Worm (Caenorhabditis elegans) whole organism, L4/young adult: ENCODE measurements around the gene srx-112.

Experiments used
- dao-5 ChIP-seq: sonication (generic microtip); optimal IDR thresholded peaks from 2 replicates; lab custom pipeline; 2016; ENCODE audit warnings: missing genotype, missing genetic modification characterization, moderate library complexity, missing compliant biosample characterization
- him-1 ChIP-seq: sonication (generic microtip); optimal IDR thresholded peaks from 2 replicates; lab custom pipeline; 2016; ENCODE audit warnings: missing genotype, missing genetic modification reagents, missing genetic modification characterization, missing compliant biosample characterization

DNA sequence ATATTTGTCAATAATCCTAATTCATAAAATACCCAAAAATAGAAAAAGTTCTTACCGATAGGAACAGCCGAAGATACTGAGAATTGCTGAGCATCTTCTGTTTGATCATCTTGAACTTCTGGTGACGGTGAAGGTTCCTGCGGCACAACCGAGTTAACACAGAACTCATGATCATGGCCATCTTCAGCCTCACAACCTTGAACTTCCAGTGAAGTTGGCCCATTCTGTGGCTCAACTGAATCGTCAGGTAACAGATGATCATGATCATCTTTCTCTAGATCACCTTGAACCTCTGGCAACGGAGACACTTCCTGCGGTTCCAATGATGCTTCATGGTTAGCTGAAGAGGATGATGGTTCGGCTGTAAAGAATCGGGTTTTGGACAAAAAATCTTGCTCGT is 7.3 kb upstream of the srx-112 start:
- TF ChIP-seq him-1 (tag; lab: Kevin White, UChicago): no peak
- TF ChIP-seq dao-5: no peak
